Fruit fly (Drosophila melanogaster) whole organism, embryonic: ENCODE data around the gene Ac76E.

Experiments
- Antp ChIP-seq: fragments of 200-800 bp; sonication (Bioruptor generic); optimal IDR thresholded peaks from 3 replicates; lab custom pipeline; 2016; ENCODE audit warnings: missing biosample characterization, missing genetic modification characterization
- Asciz ChIP-seq: fragments of 200-800 bp; sonication (Bioruptor generic); optimal IDR thresholded peaks from 2 replicates; lab custom pipeline; 2017; ENCODE audit warnings: missing biosample characterization, mild to moderate bottlenecking, missing genetic modification characterization, missing genetic modification reagents
- CG10431 ChIP-seq: fragments of 200-800 bp; sonication (Bioruptor generic); optimal IDR thresholded peaks from 3 replicates; lab custom pipeline; 2018; ENCODE audit warnings: missing biosample characterization, mild to moderate bottlenecking, missing genetic modification characterization
- CG10462 ChIP-seq: fragments of 200-800 bp; sonication (Bioruptor generic); optimal IDR thresholded peaks from 2 replicates; lab custom pipeline; 2016; ENCODE audit warnings: missing biosample characterization, missing genetic modification characterization
- CG11247 ChIP-seq: fragments of 200-800 bp; sonication (Bioruptor generic); IDR thresholded peaks from 2 replicates; pipeline ENCODE4 v1.3.6; 2022; ENCODE audit warnings: missing biosample characterization, missing genetic modification characterization
- CG12104 ChIP-seq: fragments of 200-800 bp; sonication (Bioruptor generic); optimal IDR thresholded peaks from 3 replicates; lab custom pipeline; 2016; ENCODE audit warnings: missing biosample characterization, missing genetic modification characterization
- CG12659 ChIP-seq: fragments of 200-800 bp; sonication (Bioruptor generic); optimal IDR thresholded peaks from 3 replicates; lab custom pipeline; 2017; ENCODE audit warnings: mild to moderate bottlenecking, missing biosample characterization, missing genetic modification reagents, missing genetic modification characterization
- CG16815 ChIP-seq: fragments of 200-800 bp; sonication (Bioruptor generic); optimal IDR thresholded peaks from 3 replicates; lab custom pipeline; 2017; ENCODE audit warnings: missing biosample characterization, mild to moderate bottlenecking, missing genetic modification characterization
- CG17186 ChIP-seq: fragments of 200-800 bp; sonication (Bioruptor generic); optimal IDR thresholded peaks from 3 replicates; lab custom pipeline; 2017; ENCODE audit warnings: missing biosample characterization, missing genetic modification reagents, missing genetic modification characterization
- CG17568 ChIP-seq: fragments of 200-800 bp; sonication (Bioruptor generic); optimal IDR thresholded peaks from 2 replicates; lab custom pipeline; 2018; ENCODE audit warnings: missing biosample characterization, mild to moderate bottlenecking, missing genetic modification characterization, moderate library complexity
- CG17802 ChIP-seq: fragments of 200-800 bp; sonication (Bioruptor generic); optimal IDR thresholded peaks from 2 replicates; lab custom pipeline; 2018; ENCODE audit warnings: missing biosample characterization, mild to moderate bottlenecking, missing genetic modification characterization, moderate library complexity
- CG1792 ChIP-seq: fragments of 200-800 bp; sonication (Bioruptor generic); optimal IDR thresholded peaks from 2 replicates; lab custom pipeline; 2016; ENCODE audit warnings: missing biosample characterization, missing genetic modification characterization
- CG2120 ChIP-seq: fragments of 200-800 bp; sonication (Bioruptor generic); optimal IDR thresholded peaks from 3 replicates; lab custom pipeline; 2016; ENCODE audit warnings: missing biosample characterization, missing genetic modification characterization
- CG32767 ChIP-seq: fragments of 200-800 bp; sonication (Bioruptor generic); IDR thresholded peaks from 2 replicates; pipeline ENCODE4 v1.3.6; 2022; ENCODE audit warnings: missing biosample characterization, missing genetic modification characterization
- CG43689 ChIP-seq: fragments of 200-800 bp; sonication (Bioruptor generic); IDR thresholded peaks from 2 replicates; pipeline ENCODE4 v1.3.6; 2022; ENCODE audit warnings: missing biosample characterization, missing genetic modification characterization
- CG6791 ChIP-seq: fragments of 200-800 bp; sonication (Bioruptor generic); IDR thresholded peaks from 3 replicates; pipeline ENCODE4 v1.3.6; 2022; ENCODE audit warnings: missing biosample characterization, missing genetic modification characterization; ENCODE audit not compliant: partially characterized antibody
- CG6813 ChIP-seq: fragments of 200-800 bp; sonication (Bioruptor generic); optimal IDR thresholded peaks from 2 replicates; lab custom pipeline; 2017; ENCODE audit warnings: missing biosample characterization, missing genetic modification characterization, mild to moderate bottlenecking, moderate library complexity, missing genetic modification reagents
- CG8290 ChIP-seq, 3 experiments: fragments of 200-800 bp; sonication (Bioruptor generic); optimal IDR thresholded peaks; 2 replicates each; lab custom pipeline; 2016 to 2019; ENCODE audit warnings: missing biosample characterization in 3 of 3, missing genetic modification characterization in 3 of 3, mild to moderate bottlenecking in 2 of 3, moderate library complexity in 1 of 3
- CG8478 ChIP-seq: fragments of >200 bp; optimal IDR thresholded peaks from 2 replicates; lab custom pipeline; 2018
- Dek ChIP-seq: fragments of 200-800 bp; sonication (Bioruptor generic); optimal IDR thresholded peaks from 3 replicates; lab custom pipeline; 2019; ENCODE audit warnings: missing biosample characterization, mild to moderate bottlenecking, missing genetic modification characterization, moderate library complexity
- Fer2 ChIP-seq: fragments of 200-800 bp; sonication (Bioruptor generic); optimal IDR thresholded peaks from 2 replicates; lab custom pipeline; 2018; ENCODE audit warnings: missing biosample characterization, mild to moderate bottlenecking, missing genetic modification characterization, moderate library complexity
- H15 ChIP-seq: fragments of 200-800 bp; sonication (Bioruptor generic); IDR thresholded peaks from 3 replicates; pipeline ENCODE4 v1.3.6; 2022; ENCODE audit warnings: missing biosample characterization, missing genetic modification characterization
- Hmx ChIP-seq: fragments of 200-800 bp; sonication (Bioruptor generic); optimal IDR thresholded peaks from 2 replicates; lab custom pipeline; 2016; ENCODE audit warnings: missing biosample characterization, missing genetic modification characterization
- Hr3 ChIP-seq: fragments of 200-800 bp; sonication (Bioruptor generic); optimal IDR thresholded peaks from 3 replicates; lab custom pipeline; 2016; ENCODE audit warnings: missing biosample characterization, missing genetic modification characterization
- Hr39 ChIP-seq: fragments of >200 bp; optimal IDR thresholded peaks from 2 replicates; lab custom pipeline; 2017
- Meics ChIP-seq: fragments of 200-800 bp; sonication (Bioruptor generic); optimal IDR thresholded peaks from 2 replicates; lab custom pipeline; 2017; ENCODE audit warnings: missing biosample characterization, mild to moderate bottlenecking, missing genetic modification characterization
- Neu2 ChIP-seq: fragments of 200-800 bp; sonication (Bioruptor generic); optimal IDR thresholded peaks from 3 replicates; lab custom pipeline; 2016; ENCODE audit warnings: missing biosample characterization, missing genetic modification characterization, borderline replicate concordance
- Oli ChIP-seq: fragments of 200-800 bp; sonication (Bioruptor generic); optimal IDR thresholded peaks from 2 replicates; lab custom pipeline; 2018; ENCODE audit warnings: missing biosample characterization, mild to moderate bottlenecking, missing genetic modification characterization, moderate library complexity
- PHDP ChIP-seq: fragments of 200-800 bp; sonication (Bioruptor generic); optimal IDR thresholded peaks from 3 replicates; lab custom pipeline; 2018; ENCODE audit warnings: missing biosample characterization, mild to moderate bottlenecking, missing genetic modification characterization, moderate library complexity
- Side ChIP-seq: fragments of 200-800 bp; sonication (Bioruptor generic); optimal IDR thresholded peaks from 2 replicates; lab custom pipeline; 2016; ENCODE audit warnings: missing biosample characterization, missing genetic modification characterization
- ab ChIP-seq: fragments of 200-800 bp; sonication (Bioruptor generic); optimal IDR thresholded peaks from 2 replicates; lab custom pipeline; 2016; ENCODE audit warnings: missing biosample characterization, missing genetic modification characterization
- ap ChIP-seq: fragments of 200-800 bp; sonication (Bioruptor generic); IDR thresholded peaks from 2 replicates; pipeline ENCODE4 v1.3.6; 2022; ENCODE audit warnings: missing biosample characterization, missing genetic modification characterization
- az2 ChIP-seq: fragments of 200-800 bp; sonication (Bioruptor generic); optimal IDR thresholded peaks from 3 replicates; lab custom pipeline; 2016; ENCODE audit warnings: missing biosample characterization, missing genetic modification characterization
- btn ChIP-seq: fragments of 200-800 bp; sonication (Bioruptor generic); optimal IDR thresholded peaks from 2 replicates; lab custom pipeline; 2016; ENCODE audit warnings: missing biosample characterization, missing genetic modification characterization
- cg ChIP-seq: fragments of 200-800 bp; sonication (Bioruptor generic); optimal IDR thresholded peaks from 3 replicates; lab custom pipeline; 2019; ENCODE audit warnings: missing biosample characterization, mild to moderate bottlenecking, missing genetic modification characterization, moderate library complexity
- ci ChIP-seq: fragments of 200-800 bp; sonication (Bioruptor generic); IDR thresholded peaks from 3 replicates; pipeline ENCODE4 v1.3.6; 2022; ENCODE audit warnings: missing biosample characterization, missing genetic modification characterization
- cwo ChIP-seq: fragments of 200-800 bp; sonication (Bioruptor generic); optimal IDR thresholded peaks from 3 replicates; lab custom pipeline; 2017; ENCODE audit warnings: missing biosample characterization, missing genetic modification characterization, mild to moderate bottlenecking, moderate library complexity, missing genetic modification reagents
- esg ChIP-seq: fragments of 200-800 bp; sonication (Bioruptor generic); conservative IDR thresholded peaks from 2 replicates; pipeline ENCODE4 v1.3.6; 2022; ENCODE audit warnings: missing biosample characterization, missing genetic modification characterization
- exex ChIP-seq: fragments of 200-800 bp; sonication (Bioruptor generic); optimal IDR thresholded peaks from 4 replicates; lab custom pipeline; 2018; ENCODE audit warnings: missing biosample characterization, mild to moderate bottlenecking, missing genetic modification characterization, moderate library complexity
- gfzf ChIP-seq: fragments of 200-800 bp; sonication (Bioruptor generic); optimal IDR thresholded peaks from 2 replicates; lab custom pipeline; 2016; ENCODE audit warnings: missing biosample characterization, mild to moderate bottlenecking, missing genetic modification characterization, moderate library complexity
- gro ChIP-seq: fragments of 200-800 bp; sonication (Bioruptor generic); optimal IDR thresholded peaks from 2 replicates; lab custom pipeline; 2016; ENCODE audit warnings: missing biosample characterization, missing genetic modification characterization
- gt ChIP-seq: fragments of 200-800 bp; sonication (Bioruptor generic); IDR thresholded peaks from 2 replicates; pipeline ENCODE4 v1.3.6; 2022; ENCODE audit warnings: missing biosample characterization, missing genetic modification characterization
- kah ChIP-seq: fragments of 200-800 bp; sonication (Bioruptor generic); optimal IDR thresholded peaks from 2 replicates; lab custom pipeline; 2018; ENCODE audit warnings: missing biosample characterization, mild to moderate bottlenecking, missing genetic modification characterization
- lab ChIP-seq: fragments of 200-800 bp; sonication (Bioruptor generic); optimal IDR thresholded peaks from 3 replicates; lab custom pipeline; 2017; ENCODE audit warnings: missing biosample characterization, missing genetic modification characterization, mild to moderate bottlenecking, moderate library complexity, missing genetic modification reagents
- lola ChIP-seq, 3 experiments: fragments of >200 bp in 2 of 3; fragments of 200-800 bp in 1 of 3; sonication (Bioruptor generic) in 1 of 3; optimal IDR thresholded peaks; 2 replicates each; lab custom pipeline; 2017 to 2019; ENCODE audit warnings: missing biosample characterization in 3 of 3, missing genetic modification characterization in 3 of 3, mild to moderate bottlenecking in 1 of 3, moderate library complexity in 1 of 3
- mld ChIP-seq: fragments of 200-800 bp; sonication (Bioruptor generic); IDR thresholded peaks from 3 replicates; pipeline ENCODE4 v1.3.6; 2022; ENCODE audit warnings: missing biosample characterization, missing genetic modification characterization; ENCODE audit not compliant: partially characterized antibody
- oc ChIP-seq: fragments of 200-800 bp; sonication (Bioruptor generic); optimal IDR thresholded peaks from 2 replicates; lab custom pipeline; 2018; ENCODE audit warnings: missing biosample characterization, mild to moderate bottlenecking, missing genetic modification characterization, moderate library complexity
- pfk ChIP-seq: fragments of 200-800 bp; sonication (Bioruptor generic); optimal IDR thresholded peaks from 2 replicates; lab custom pipeline; 2018; ENCODE audit warnings: missing biosample characterization, mild to moderate bottlenecking, missing genetic modification characterization, moderate library complexity
- row ChIP-seq: fragments of 200-800 bp; sonication (Bioruptor generic); IDR thresholded peaks from 3 replicates; pipeline ENCODE4 v1.3.6; 2022; ENCODE audit warnings: missing biosample characterization, missing genetic modification characterization
- tio ChIP-seq: fragments of 200-800 bp; sonication (Bioruptor generic); optimal IDR thresholded peaks from 2 replicates; lab custom pipeline; 2017; ENCODE audit warnings: missing biosample characterization, missing genetic modification characterization, inconsistent platforms

Ac76E gene

dm6 chr3L:20000081-20000736, 61.1 kb downstream of the Ac76E start, which contains the start of the genes Tom20 and Gabat (continued):
- TF ChIP-seq CG10462 (GFP tag; lab: Kevin White, UChicago): no peak
- TF ChIP-seq row (GFP tag; lab: Robert Waterston, UW): peak; percentile 48
- no peak for TF ChIP-seq Side (GFP tag; lab: Kevin White, UChicago)
- TF ChIP-seq Meics (GFP tag; lab: Kevin White, UChicago): no peak
- TF ChIP-seq btn (GFP tag; lab: Kevin White, UChicago): no peak
- TF ChIP-seq CG8290 (GFP tag; optimal IDR thresholded peaks at IDR 0.05; lab: Kevin White, UChicago): no peak
- TF ChIP-seq CG8290 (tag; optimal IDR thresholded peaks at IDR 0.05; lab: Kevin White, UChicago): peak in 1 of 2 experiments; percentile 6
- no peak for TF ChIP-seq oc (tag; lab: Kevin White, UChicago)
- no peak for TF ChIP-seq gt (GFP tag; lab: Robert Waterston, UW)
- no peak for TF ChIP-seq az2 (GFP tag; lab: Kevin White, UChicago)
- TF ChIP-seq Fer2 (tag; lab: Kevin White, UChicago): peak; percentile 28
- TF ChIP-seq kah (GFP tag; lab: Kevin White, UChicago): no peak
- TF ChIP-seq Asciz (GFP tag; lab: Kevin White, UChicago): peak; percentile 35
- TF ChIP-seq mld (GFP tag; lab: Robert Waterston, UW): no peak; the same call in 2 of the 3 replicates
- TF ChIP-seq CG2120 (GFP tag; lab: Kevin White, UChicago): peak; percentile 4
- no peak for TF ChIP-seq cwo
- peak in 1 of 3 experiments; percentile 43 for TF ChIP-seq lola (GFP tag; optimal IDR thresholded peaks at IDR 0.05; lab: Kevin White, UChicago)
- TF ChIP-seq CG11247 (GFP tag; lab: Robert Waterston, UW): no peak
- TF ChIP-seq CG12659: no peak
- no peak for TF ChIP-seq Hr3
- no peak for TF ChIP-seq Dek (tag; lab: Kevin White, UChicago)
- no peak for TF ChIP-seq Hr39 (lab: Kevin White, UChicago)
- TF ChIP-seq cg: peak; percentile 72
- TF ChIP-seq CG1792: no peak
- no peak for TF ChIP-seq CG17802
- peak; percentile 13 for TF ChIP-seq exex (tag; lab: Kevin White, UChicago)
- no peak for TF ChIP-seq H15
- no peak for TF ChIP-seq Neu2
- no peak for TF ChIP-seq ap
- TF ChIP-seq PHDP (tag; lab: Kevin White, UChicago): no peak
- no peak for TF ChIP-seq CG10431
- no peak for TF ChIP-seq Antp (GFP tag; lab: Kevin White, UChicago)
- no peak for TF ChIP-seq pfk
- no peak for TF ChIP-seq Hmx
- TF ChIP-seq CG17568 (GFP tag; lab: Kevin White, UChicago): peak; percentile 6
- no peak for TF ChIP-seq Oli (tag; lab: Kevin White, UChicago)
- no peak for TF ChIP-seq lab (GFP tag; lab: Kevin White, UChicago)
- TF ChIP-seq CG12104 (GFP tag; lab: Kevin White, UChicago): no peak
- TF ChIP-seq CG6791: no peak
- TF ChIP-seq ab (GFP tag; lab: Kevin White, UChicago): no peak
- no peak for TF ChIP-seq CG6813 (GFP tag; lab: Kevin White, UChicago)
- TF ChIP-seq CG43689: no peak
- TF ChIP-seq tio: no peak
- TF ChIP-seq gro (GFP tag; lab: Kevin White, UChicago): no peak
- no peak for TF ChIP-seq CG8478 (lab: Kevin White, UChicago)
- no peak for TF ChIP-seq CG16815
- TF ChIP-seq ci (GFP tag; lab: Robert Waterston, UW): no peak; the same call in 2 of the 3 replicates
- no peak for TF ChIP-seq CG32767 (GFP tag; lab: Robert Waterston, UW)
- TF ChIP-seq gfzf (GFP tag; lab: Kevin White, UChicago): no peak
- TF ChIP-seq esg: no peak
- TF ChIP-seq CG17186 (GFP tag; lab: Kevin White, UChicago): no peak
